Fruit fly (Drosophila melanogaster): ENCODE results near the gene CG6254.

CG6254 gene

DNA sequence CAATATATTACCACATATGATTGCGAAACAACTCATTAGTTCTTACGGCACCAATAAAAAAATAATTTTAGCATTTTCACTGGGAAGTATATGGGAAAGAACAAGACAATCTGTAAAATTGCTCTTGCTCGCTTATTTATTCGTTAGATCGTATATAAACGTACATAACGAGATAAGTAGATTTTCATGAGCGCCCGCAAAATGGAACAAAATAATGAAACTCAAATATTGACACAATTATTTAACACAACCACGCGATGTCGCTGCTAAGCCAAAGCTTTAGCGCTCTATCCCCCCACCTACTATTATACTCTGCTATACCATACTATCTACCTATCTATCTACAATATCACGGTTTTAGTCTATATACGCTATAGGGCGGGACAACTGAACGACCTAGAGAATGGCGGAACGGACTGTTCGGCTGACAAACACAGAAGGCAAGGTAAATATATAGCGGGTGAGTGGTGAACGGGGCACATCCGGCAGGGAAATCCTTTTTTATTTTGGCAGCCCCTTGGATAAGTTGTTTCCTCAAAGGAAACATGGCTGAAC is 30.1 kb downstream of the CG6254 start:
- TF ChIP-seq CG17801 (GFP tag; optimal IDR thresholded peaks at IDR 0.05; ENCODE audit: partially characterized antibody): no peak

DNA sequence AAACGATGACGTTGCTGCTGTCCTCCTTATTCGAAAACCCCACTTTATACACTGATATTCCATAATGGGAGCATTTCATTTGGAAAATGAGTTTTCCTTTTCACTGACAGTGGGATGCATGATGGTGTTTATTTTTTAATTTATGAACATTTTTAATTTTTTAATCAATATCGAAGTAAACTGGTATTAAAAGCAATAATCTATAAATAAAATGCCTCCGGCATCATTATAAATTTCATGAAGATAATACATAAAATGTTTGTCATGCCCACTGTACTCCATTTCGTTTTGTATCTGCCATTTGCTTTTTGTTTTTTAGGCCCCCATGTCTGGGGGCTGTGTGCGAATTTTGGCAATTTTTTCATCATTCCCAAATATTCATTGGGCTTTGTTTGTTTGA is 31.0 kb downstream of the CG6254 start:
- TF ChIP-seq CG17801 (GFP tag; optimal IDR thresholded peaks at IDR 0.05; ENCODE audit: partially characterized antibody): peak; percentile 54

DNA sequence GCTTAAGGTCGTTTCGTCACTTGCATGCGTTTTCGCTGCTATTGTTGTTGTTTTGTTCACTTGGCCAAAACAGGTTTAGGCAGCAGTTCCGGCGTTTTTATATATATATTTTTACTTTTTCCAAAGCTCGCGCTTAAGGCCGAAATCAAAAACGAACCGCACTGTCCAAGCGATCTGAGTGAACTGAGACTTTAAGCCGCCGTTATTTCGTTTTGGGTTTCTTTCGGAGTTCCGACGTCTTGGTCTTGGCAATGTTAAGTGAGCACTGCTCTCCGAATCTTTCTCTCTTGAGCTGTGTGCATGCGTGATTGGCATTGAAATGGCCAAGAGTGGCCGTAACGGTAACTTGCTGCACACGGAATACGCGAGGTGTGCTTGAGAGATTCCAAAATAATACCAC is 35.7 kb downstream of the CG6254 start, which contains the start of gene knk:
knk (minus strand) TSS at position 188 of the 400 bp plus-strand sequence.
- TF ChIP-seq CG17801 (GFP tag; optimal IDR thresholded peaks at IDR 0.05; ENCODE audit: partially characterized antibody): no peak

DNA sequence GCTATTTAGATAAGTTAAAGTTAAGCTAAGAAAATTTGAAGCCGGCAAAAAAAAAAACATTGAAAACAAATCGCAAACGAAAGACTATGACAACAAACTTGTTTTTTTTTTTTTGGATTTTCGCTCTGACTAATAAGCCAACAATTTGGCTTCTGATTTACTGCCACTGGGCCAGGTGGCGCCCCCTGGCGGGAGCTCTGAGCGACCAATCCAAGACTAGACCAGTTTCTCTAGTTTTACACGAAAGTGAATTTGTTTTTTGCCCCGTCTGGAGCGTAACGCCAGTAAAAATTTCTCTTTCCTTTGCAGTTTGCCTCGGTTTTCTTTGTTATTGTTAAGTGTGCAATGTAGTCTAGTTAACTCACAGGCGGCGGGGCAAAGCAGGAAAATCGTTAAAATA is 36.4 kb downstream of the CG6254 start:
- TF ChIP-seq CG17801 (GFP tag; optimal IDR thresholded peaks at IDR 0.05; ENCODE audit: partially characterized antibody): no peak

DNA sequence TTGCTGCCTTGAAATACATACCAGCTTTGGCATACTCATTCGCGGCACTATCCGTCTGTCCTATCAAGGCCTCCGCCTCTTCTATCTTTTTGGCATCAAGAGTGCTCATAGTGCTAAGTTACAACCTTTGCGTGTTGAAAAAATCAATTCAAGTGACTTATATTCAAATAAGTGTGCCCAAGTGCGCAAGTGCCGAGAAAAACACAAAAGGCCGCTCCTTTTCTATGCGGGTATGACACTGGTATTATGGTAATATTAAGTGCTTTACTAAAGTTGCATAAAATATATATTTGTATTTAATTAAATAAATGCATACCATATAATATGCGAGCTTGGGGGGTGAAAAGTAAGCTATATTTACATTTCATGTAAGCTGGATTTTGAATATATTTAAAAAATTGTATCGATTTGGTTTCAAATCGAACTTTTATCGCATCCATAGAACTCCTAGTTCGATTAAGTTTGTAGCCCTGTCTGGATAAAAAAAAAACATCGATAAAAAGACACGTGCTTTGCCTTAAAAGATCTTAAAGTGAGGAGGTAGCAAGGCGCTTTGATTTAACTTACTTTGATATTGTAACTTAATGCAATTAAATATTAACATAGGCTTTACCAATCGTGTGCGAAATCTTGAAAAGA is 39.7 kb downstream of the CG6254 start, which contains the start of the genes gammaSnap2 and ATPsynepsilonL:
gammaSnap2 (minus strand) TSS at position 135 of the 639 bp plus-strand sequence.
ATPsynepsilonL (plus strand) TSS at position 508 of the 639 bp plus-strand sequence.
- no peak for TF ChIP-seq CG17801 (GFP tag; optimal IDR thresholded peaks at IDR 0.05; ENCODE audit: partially characterized antibody)

DNA sequence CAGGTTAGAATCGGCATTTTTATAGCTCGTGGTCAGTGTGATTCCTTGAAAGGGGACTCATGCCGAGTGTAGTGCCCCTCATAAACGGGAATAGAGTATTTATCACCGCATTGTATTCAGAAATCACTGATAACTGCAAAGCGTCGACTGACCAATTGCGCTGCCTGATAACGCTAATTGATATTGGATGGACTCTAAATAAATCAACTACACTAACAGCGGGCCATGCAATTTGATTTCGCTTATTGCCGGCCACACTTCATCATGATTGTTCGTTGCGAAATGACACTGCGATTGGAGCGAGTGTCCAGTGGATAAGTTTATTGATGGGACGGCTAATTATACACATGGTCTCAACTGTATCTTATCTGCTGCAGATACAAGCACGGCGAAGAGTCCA is 41.5 kb downstream of the CG6254 start:
- TF ChIP-seq CG17801 (GFP tag; optimal IDR thresholded peaks at IDR 0.05; ENCODE audit: partially characterized antibody): no peak

DNA sequence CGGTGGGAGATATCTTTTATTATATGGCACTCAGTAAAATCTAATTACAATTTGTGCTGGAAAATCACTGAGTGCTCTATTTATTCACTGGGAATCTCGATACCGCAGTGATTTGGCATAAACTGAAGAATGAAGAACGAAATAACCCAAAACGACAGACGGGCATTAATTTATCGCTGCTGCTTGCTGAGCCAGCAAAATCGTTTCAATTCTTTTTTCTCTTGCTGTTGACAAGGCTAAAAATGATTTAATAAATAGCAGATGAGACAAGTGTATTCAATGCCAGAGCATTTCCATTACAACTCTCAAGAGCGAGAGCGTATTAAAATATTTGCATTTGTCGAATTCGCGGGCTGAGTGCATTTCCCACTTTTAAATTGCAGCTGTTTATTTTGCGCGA is 45.3 kb downstream of the CG6254 start:
- TF ChIP-seq CG17801 (GFP tag; optimal IDR thresholded peaks at IDR 0.05; ENCODE audit: partially characterized antibody): no peak

DNA sequence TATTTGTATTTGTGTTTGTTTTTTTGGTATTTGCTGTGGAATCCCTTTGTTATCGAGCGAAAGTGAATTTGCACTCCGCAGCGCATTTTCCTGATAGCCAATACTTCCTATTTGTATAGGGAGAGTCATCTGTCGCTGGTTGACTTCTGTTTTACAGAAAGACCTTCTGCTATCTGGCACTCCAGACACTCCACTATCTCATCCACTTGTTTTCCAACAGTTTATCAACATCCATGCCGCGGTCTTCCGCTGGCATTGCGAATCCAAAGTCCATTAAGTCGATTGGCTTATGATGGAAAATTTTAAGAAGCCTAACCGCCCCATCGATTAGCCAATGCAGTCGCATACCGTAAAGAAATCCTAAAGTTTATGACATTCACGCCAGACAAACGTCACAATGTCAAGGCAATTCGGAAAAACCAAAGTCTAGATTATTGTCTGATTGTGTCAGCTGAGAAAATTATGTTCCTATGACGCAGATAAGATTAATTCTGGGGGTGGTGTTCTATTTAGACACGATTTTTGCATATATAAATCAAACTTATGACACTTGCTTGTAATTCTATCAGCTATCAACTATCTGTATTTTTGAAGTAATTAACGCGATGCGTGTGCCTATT is 46.1 kb downstream of the CG6254 start:
- no peak for TF ChIP-seq CG17801 (GFP tag; optimal IDR thresholded peaks at IDR 0.05; ENCODE audit: partially characterized antibody)

DNA sequence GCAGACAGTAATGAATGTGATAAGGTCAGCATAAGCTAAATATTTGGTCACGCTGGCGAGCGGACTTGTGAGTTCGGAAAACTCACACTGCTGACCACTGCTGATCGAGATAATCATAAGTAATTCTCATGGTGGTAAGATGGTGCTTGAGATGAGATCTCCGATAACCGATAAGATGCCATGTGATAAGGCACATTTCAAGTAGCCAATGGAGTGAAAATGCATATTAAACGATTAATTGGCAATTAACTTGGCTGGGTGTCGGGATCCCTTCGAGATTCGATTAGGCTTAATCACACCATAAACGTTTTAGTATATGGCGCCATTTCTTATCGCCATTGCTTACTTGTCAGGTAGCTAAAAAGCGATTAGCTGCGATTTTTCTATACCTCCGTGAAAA is 47.4 kb downstream of the CG6254 start:
- no peak for TF ChIP-seq CG17801 (GFP tag; optimal IDR thresholded peaks at IDR 0.05; ENCODE audit: partially characterized antibody)

DNA sequence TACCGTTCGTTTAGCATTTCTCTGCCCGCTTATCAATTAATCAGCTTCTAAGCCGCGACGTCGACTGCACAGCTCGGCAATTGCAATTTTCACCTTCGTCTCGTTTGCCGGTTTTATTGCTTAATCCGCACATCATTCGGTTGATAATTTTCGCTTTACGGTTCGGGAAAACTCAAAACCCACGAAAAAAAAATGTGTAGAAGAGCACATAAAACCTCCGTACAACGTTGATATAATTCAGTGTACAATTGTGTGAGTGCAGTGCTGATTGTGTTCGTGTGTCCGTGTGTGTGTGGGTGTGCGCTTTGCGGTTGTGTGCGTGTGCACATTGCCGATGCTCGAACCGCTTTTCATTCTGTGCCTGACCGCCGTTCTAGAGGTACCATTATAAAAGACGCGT is 48.9 kb downstream of the CG6254 start, which contains the start of gene CAH7:
CAH7 (plus strand) TSS at position 43 of the 400 bp plus-strand sequence.
- no peak for TF ChIP-seq CG17801 (GFP tag; optimal IDR thresholded peaks at IDR 0.05; ENCODE audit: partially characterized antibody)

DNA sequence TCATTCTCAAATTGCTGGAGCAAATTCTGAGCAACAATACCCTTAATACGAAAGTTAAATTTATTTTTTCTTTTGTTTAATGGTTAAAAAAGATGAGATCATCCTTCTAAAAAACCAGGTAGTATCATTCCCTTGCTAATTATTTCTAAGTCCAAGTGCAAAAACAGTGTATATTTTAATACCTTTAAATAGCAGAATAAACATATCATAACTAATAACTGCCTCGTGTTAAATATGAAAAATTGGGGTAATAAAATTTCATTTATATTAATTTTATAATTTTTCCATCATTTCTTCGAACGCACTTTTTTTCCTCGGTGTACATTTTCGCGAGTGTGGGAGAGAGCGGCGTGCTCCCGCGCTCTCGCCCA is 49.3 kb downstream of the CG6254 start:
- peak; percentile 17 for TF ChIP-seq CG17801 (GFP tag; optimal IDR thresholded peaks at IDR 0.05; ENCODE audit: partially characterized antibody)

DNA sequence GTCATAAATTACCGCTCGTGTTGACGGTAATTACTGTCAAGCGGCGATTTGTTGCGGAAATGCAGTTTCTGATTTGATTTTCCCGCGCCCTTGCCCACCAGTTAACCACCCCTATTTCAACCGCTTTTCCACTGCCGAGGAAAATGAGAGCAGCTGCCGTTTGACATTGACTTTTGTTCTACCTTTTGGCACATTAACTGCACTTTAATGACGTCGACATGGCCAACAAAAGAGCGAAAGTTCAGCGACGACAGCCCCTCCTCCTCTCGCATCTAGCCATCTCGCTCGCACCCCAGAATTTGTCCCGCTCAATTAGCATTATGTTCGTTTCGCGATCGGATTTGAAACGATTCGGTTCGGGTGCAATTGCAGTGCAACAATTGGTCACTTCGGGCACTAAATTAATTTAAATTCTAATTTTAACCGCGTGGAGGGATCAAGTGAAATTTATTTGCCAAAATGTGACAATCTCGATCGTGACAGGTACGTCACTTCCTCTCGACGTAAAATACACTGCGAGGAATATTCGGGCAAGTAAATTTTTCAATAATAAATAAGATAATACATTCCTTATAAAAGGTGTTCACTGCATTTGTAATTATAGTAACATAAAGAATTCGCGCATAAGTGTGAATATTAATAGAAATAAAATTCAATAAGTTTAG is 49.8 kb downstream of the CG6254 start:
- TF ChIP-seq CG17801 (GFP tag; optimal IDR thresholded peaks at IDR 0.05; ENCODE audit: partially characterized antibody): peak; percentile 0

DNA sequence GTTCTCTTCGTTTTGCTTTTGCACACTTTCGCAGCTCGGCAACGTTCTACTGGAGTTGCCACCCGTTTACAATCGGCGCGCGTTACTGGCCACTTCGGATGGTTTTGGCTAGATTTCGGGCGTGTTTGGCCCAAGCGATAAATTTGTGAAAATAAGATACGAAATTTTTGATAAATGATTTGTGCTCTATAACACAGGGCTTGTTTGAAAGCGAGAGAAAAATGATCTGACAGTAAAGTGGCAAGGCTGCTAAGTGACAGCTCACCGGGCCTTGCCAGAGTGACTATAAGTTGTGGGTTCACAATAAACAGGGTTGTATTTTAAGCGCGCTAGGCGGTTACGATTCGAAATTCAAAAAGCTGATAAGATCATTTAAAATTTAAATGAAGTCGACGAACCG is 51.2 kb downstream of the CG6254 start, which contains the start of gene Fmr1:
Fmr1 (minus strand) TSS at position 184 of the 400 bp plus-strand sequence.
- no peak for TF ChIP-seq CG17801 (GFP tag; optimal IDR thresholded peaks at IDR 0.05; ENCODE audit: partially characterized antibody)

DNA sequence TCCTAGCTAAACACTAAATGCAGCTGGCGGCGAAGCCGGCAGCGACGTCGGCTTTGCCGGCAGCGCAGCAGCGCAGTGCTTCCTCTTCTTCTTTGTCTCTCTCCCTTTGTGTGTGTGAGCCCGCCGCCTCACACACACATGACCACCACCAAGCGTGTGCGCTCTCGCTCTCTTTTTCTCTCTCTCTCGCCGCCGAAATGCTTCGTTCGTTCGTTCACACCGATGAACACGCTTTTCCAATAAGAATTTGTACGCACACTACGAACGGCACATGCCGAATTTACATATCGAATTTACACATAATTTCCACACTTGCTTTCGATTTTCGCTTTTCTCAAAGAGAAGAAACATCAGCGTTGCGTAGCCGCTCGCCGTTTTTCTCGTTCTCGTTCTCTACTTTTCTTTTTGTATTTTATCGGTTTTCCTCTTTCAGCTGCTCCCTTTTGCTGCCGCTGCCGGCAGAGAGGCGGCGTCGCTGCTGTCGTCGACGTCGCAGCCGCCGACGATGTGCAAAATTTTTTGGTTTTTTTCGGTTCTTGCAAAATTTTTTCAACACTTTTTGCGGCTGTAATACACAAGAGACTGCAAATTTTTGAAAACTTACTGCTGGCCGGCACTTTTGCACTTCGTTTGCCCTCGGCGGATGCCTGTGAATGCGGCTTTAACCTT is 51.8 kb downstream of the CG6254 start:
- TF ChIP-seq CG17801 (GFP tag; optimal IDR thresholded peaks at IDR 0.05; ENCODE audit: partially characterized antibody): no peak

Measured in ovary, adult (tissue).